Worm (Caenorhabditis elegans) whole organism, young adult: ENCODE measurements around the gene flp-16.
A peak's percentile ranks its signal among the peaks of the same experiment; 100 is the strongest.

Source experiments
- B0019.2 ChIP-seq: fragments of 200-800 bp; sonication (Bioruptor generic); conservative IDR thresholded peaks from 2 replicates; pipeline ENCODE4 v1.3.6; 2022; ENCODE audit warnings: missing genetic modification reagents, missing genetic modification characterization, missing compliant biosample characterization
- C06A6.2 ChIP-seq: fragments of 200-800 bp; sonication (Bioruptor generic); conservative IDR thresholded peaks from 2 replicates; pipeline ENCODE4 v1.3.6; 2022; ENCODE audit warnings: missing genetic modification characterization, missing compliant biosample characterization
- C17E4.6 ChIP-seq: fragments of 200-800 bp; sonication (Bioruptor generic); IDR thresholded peaks from 2 replicates; pipeline ENCODE4 v1.3.6; 2022; ENCODE audit warnings: missing genetic modification reagents, missing genetic modification characterization, missing compliant biosample characterization
- D2030.7 ChIP-seq: fragments of 200-800 bp; sonication (Bioruptor generic); IDR thresholded peaks from 2 replicates; pipeline ENCODE4 v1.3.6; 2022; ENCODE audit warnings: missing genetic modification reagents, missing genetic modification characterization, missing compliant biosample characterization
- F23B12.7 ChIP-seq: sonication (generic microtip); optimal IDR thresholded peaks from 2 replicates; lab custom pipeline; 2017; ENCODE audit warnings: missing genetic modification characterization, mild to moderate bottlenecking, missing compliant biosample characterization, antibody characterized with exemption, moderate library complexity; ENCODE audit not compliant: insufficient read depth
- F33H1.4 ChIP-seq: fragments of 200-800 bp; sonication (Bioruptor generic); IDR thresholded peaks from 2 replicates; pipeline ENCODE4 v1.3.6; 2022; ENCODE audit warnings: missing genetic modification reagents, missing genetic modification characterization, missing compliant biosample characterization
- F39B2.1 ChIP-seq: fragments of 200-800 bp; sonication (Bioruptor generic); IDR thresholded peaks from 2 replicates; pipeline ENCODE4 v1.3.6; 2022; ENCODE audit warnings: missing genetic modification reagents, missing genetic modification characterization, missing compliant biosample characterization
- F55B11.4 ChIP-seq: sonication (generic microtip); optimal IDR thresholded peaks from 2 replicates; lab custom pipeline; 2016; ENCODE audit warnings: missing compliant biosample characterization, missing genetic modification characterization, borderline replicate concordance; ENCODE audit not compliant: insufficient read depth
- T07F8.4 ChIP-seq: sonication (generic microtip); optimal IDR thresholded peaks from 2 replicates; lab custom pipeline; 2016; ENCODE audit warnings: mild to moderate bottlenecking, missing genetic modification characterization, moderate library complexity, missing compliant biosample characterization
- T26A5.8 ChIP-seq: sonication (generic microtip); optimal IDR thresholded peaks from 2 replicates; lab custom pipeline; 2016; ENCODE audit warnings: missing genetic modification characterization, missing compliant biosample characterization
- Y53G8AR.9 ChIP-seq: fragments of 200-800 bp; sonication (Bioruptor generic); conservative IDR thresholded peaks from 2 replicates; pipeline ENCODE4 v1.3.6; 2022; ENCODE audit warnings: missing genetic modification reagents, missing genetic modification characterization, missing compliant biosample characterization
- Y56A3A.18 ChIP-seq: fragments of 200-800 bp; sonication (Bioruptor generic); IDR thresholded peaks from 2 replicates; pipeline ENCODE4 v1.3.6; 2022; ENCODE audit warnings: missing genetic modification reagents, missing genetic modification characterization, missing compliant biosample characterization
- Y67H2A.10 ChIP-seq: fragments of 200-800 bp; sonication (Bioruptor generic); conservative IDR thresholded peaks from 2 replicates; pipeline ENCODE4 v1.3.6; 2022; ENCODE audit warnings: missing genetic modification reagents, missing genetic modification characterization, missing compliant biosample characterization
- Y79H2A.3 ChIP-seq: fragments of 200-800 bp; sonication (Bioruptor generic); conservative IDR thresholded peaks from 2 replicates; pipeline ENCODE4 v1.3.6; 2022; ENCODE audit warnings: missing genetic modification reagents, missing genetic modification characterization, missing compliant biosample characterization
- Y95B8A.8 ChIP-seq: fragments of 200-800 bp; sonication (Bioruptor generic); IDR thresholded peaks from 2 replicates; pipeline ENCODE4 v1.3.6; 2022; ENCODE audit warnings: missing genetic modification reagents, missing genetic modification characterization, missing compliant biosample characterization
- attf-3 ChIP-seq: fragments of 200-800 bp; sonication (Bioruptor generic); conservative IDR thresholded peaks from 2 replicates; pipeline ENCODE4 v1.3.6; 2022; ENCODE audit warnings: missing genetic modification reagents, missing genetic modification characterization, missing compliant biosample characterization
- cebp-2 ChIP-seq: fragments of 200-800 bp; sonication (Bioruptor generic); IDR thresholded peaks from 2 replicates; pipeline ENCODE4 v1.3.6; 2022; ENCODE audit warnings: missing genetic modification characterization, missing compliant biosample characterization
- chd-7 ChIP-seq: sonication (generic microtip); optimal IDR thresholded peaks from 2 replicates; lab custom pipeline; 2016; ENCODE audit warnings: mild to moderate bottlenecking, missing genetic modification characterization, moderate library complexity, missing compliant biosample characterization
- dox-1 ChIP-seq: fragments of 200-800 bp; sonication (Bioruptor generic); IDR thresholded peaks from 2 replicates; pipeline ENCODE4 v1.3.6; 2022; ENCODE audit warnings: missing genetic modification reagents, missing genetic modification characterization, missing compliant biosample characterization
- dpl-1 ChIP-seq: fragments of 150-350 bp; optimal IDR thresholded peaks from 2 replicates; lab custom pipeline; 2014; ENCODE audit warnings: missing biosample characterization, missing genetic modification reagents, missing genetic modification characterization
- ets-4 ChIP-seq: fragments of 200-800 bp; sonication (Bioruptor generic); optimal IDR thresholded peaks from 2 replicates; lab custom pipeline; 2018; ENCODE audit warnings: mild to moderate bottlenecking, missing genetic modification characterization, missing compliant biosample characterization
- fkh-3 ChIP-seq: sonication (generic microtip); optimal IDR thresholded peaks from 2 replicates; lab custom pipeline; 2016; ENCODE audit warnings: mild to moderate bottlenecking, missing genetic modification characterization, missing compliant biosample characterization
- hmg-1.2 ChIP-seq: fragments of 200-800 bp; sonication (Bioruptor generic); IDR thresholded peaks from 2 replicates; pipeline ENCODE4 v1.3.6; 2022; ENCODE audit warnings: missing genetic modification reagents, missing genetic modification characterization, missing compliant biosample characterization
- hmg-20 ChIP-seq: fragments of 200-800 bp; sonication (Bioruptor generic); IDR thresholded peaks from 2 replicates; pipeline ENCODE4 v1.3.6; 2022; ENCODE audit warnings: missing genetic modification reagents, missing genetic modification characterization, missing compliant biosample characterization
- let-526 ChIP-seq: fragments of 200-800 bp; sonication (Bioruptor generic); IDR thresholded peaks from 2 replicates; pipeline ENCODE4 v1.3.6; 2022; ENCODE audit warnings: missing genetic modification reagents, missing genetic modification characterization, missing compliant biosample characterization
- lin-40 ChIP-seq: sonication (generic microtip); optimal IDR thresholded peaks from 2 replicates; lab custom pipeline; 2016; ENCODE audit warnings: missing genetic modification characterization, mild to moderate bottlenecking, missing compliant biosample characterization, missing genotype, missing genetic modification reagents
- lir-1 ChIP-seq: fragments of 200-800 bp; sonication (Bioruptor generic); conservative IDR thresholded peaks from 2 replicates; pipeline ENCODE4 v1.3.6; 2022; ENCODE audit warnings: missing genetic modification reagents, missing genetic modification characterization, missing compliant biosample characterization
- lsl-1 ChIP-seq: fragments of 200-800 bp; sonication (Bioruptor generic); optimal IDR thresholded peaks from 2 replicates; lab custom pipeline; 2018; ENCODE audit warnings: mild to moderate bottlenecking, missing genetic modification characterization, moderate library complexity, missing compliant biosample characterization
- madf-3 ChIP-seq: fragments of 200-800 bp; sonication (Bioruptor generic); IDR thresholded peaks from 2 replicates; pipeline ENCODE4 v1.3.6; 2022; ENCODE audit warnings: missing genetic modification reagents, missing genetic modification characterization, missing compliant biosample characterization
- mcd-1 ChIP-seq: fragments of 200-800 bp; sonication (Bioruptor generic); IDR thresholded peaks from 2 replicates; pipeline ENCODE4 v1.3.6; 2022; ENCODE audit warnings: missing genetic modification reagents, missing genetic modification characterization, missing compliant biosample characterization
- pha-4 ChIP-seq: fragments of 150-350 bp; sonication (generic microtip); optimal IDR thresholded peaks from 2 replicates; lab custom pipeline; 2014; ENCODE audit warnings: missing biosample characterization, missing genetic modification reagents, missing genetic modification characterization
- rcor-1 ChIP-seq: fragments of 200-800 bp; sonication (Bioruptor generic); IDR thresholded peaks from 2 replicates; pipeline ENCODE4 v1.3.6; 2022; ENCODE audit warnings: missing genetic modification reagents, missing genetic modification characterization, missing compliant biosample characterization
- snpc-1.3 ChIP-seq: sonication (generic microtip); optimal IDR thresholded peaks from 2 replicates; lab custom pipeline; 2017; ENCODE audit warnings: missing genetic modification characterization, mild to moderate bottlenecking, missing compliant biosample characterization, antibody characterized with exemption, moderate library complexity, missing genotype, missing genetic modification reagents; ENCODE audit not compliant: insufficient read depth
- snpc-3.4 ChIP-seq: sonication (generic microtip); optimal IDR thresholded peaks from 2 replicates; lab custom pipeline; 2017; ENCODE audit warnings: missing genetic modification characterization, mild to moderate bottlenecking, missing compliant biosample characterization, antibody characterized with exemption, moderate library complexity, missing genotype, missing genetic modification reagents
- snpc-4 ChIP-seq, 5 experiments: fragments of 150-350 bp in 1 of 5; sonication (generic microtip) in 4 of 5; optimal IDR thresholded peaks; 2 replicates each; lab custom pipeline; 2014 to 2018; ENCODE audit warnings: missing genetic modification characterization in 5 of 5, missing biosample characterization in 3 of 5, antibody characterized with exemption in 2 of 5, mild to moderate bottlenecking in 2 of 5, missing compliant biosample characterization in 2 of 5, missing genotype in 2 of 5, moderate library complexity in 2 of 5, missing genetic modification reagents in 1 of 5
- sptf-2 ChIP-seq: fragments of 200-800 bp; sonication (Bioruptor generic); optimal IDR thresholded peaks from 2 replicates; lab custom pipeline; 2018; ENCODE audit warnings: mild to moderate bottlenecking, missing genetic modification characterization, missing compliant biosample characterization
- tbp1 ChIP-seq: fragments of 200-800 bp; sonication (Bioruptor generic); optimal IDR thresholded peaks from 2 replicates; lab custom pipeline; 2018; ENCODE audit warnings: mild to moderate bottlenecking, missing genetic modification characterization, missing compliant biosample characterization
- tlf-1 ChIP-seq: fragments of 200-800 bp; sonication (Bioruptor generic); optimal IDR thresholded peaks from 2 replicates; lab custom pipeline; 2018; ENCODE audit warnings: mild to moderate bottlenecking, missing genetic modification characterization, missing compliant biosample characterization
- xnd-1 ChIP-seq: sonication (generic microtip); optimal IDR thresholded peaks from 2 replicates; lab custom pipeline; 2016; ENCODE audit warnings: missing genotype, missing genetic modification reagents, missing genetic modification characterization, missing compliant biosample characterization
- ztf-25 ChIP-seq: fragments of 200-800 bp; sonication (Bioruptor generic); IDR thresholded peaks from 2 replicates; pipeline ENCODE4 v1.3.6; 2022; ENCODE audit warnings: missing genetic modification reagents, missing genetic modification characterization, missing compliant biosample characterization
- ztf-3 ChIP-seq: fragments of 200-800 bp; sonication (Bioruptor generic); optimal IDR thresholded peaks from 2 replicates; lab custom pipeline; 2018; ENCODE audit warnings: mild to moderate bottlenecking, missing genetic modification characterization, missing compliant biosample characterization

The flp-16 gene

DNA sequence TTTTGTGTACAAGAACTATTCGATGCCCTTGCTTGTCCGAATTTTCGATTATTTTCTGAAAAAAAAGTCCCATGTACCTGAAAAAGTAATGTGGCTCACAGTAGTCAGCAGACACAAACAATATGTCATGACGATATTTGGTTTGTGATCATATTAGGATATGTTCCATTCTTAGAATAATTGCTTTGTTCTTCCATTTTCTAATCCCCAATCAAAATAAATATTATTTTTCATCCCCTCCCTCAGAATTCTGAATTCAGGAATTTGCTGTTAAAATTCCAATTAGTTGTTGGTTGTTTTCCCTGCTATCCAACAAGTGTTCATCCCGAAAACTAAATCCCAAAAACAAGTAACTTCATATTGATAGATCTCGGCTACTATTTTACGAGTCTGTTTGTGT is 15.7 kb upstream of the flp-16 start:
- no peak for TF ChIP-seq attf-3 (GFP tag; lab: Robert Waterston, UW)
- no peak for TF ChIP-seq Y67H2A.10 (GFP tag; lab: Robert Waterston, UW)
- TF ChIP-seq snpc-3.4 (tag; lab: Kevin White, UChicago), result no peak
- TF ChIP-seq F55B11.4 (tag; lab: Kevin White, UChicago), result no peak
- no peak for TF ChIP-seq cebp-2
- no peak for TF ChIP-seq let-526 (GFP tag; lab: Robert Waterston, UW)
- TF ChIP-seq, all 124 proteins: peak for 0

DNA sequence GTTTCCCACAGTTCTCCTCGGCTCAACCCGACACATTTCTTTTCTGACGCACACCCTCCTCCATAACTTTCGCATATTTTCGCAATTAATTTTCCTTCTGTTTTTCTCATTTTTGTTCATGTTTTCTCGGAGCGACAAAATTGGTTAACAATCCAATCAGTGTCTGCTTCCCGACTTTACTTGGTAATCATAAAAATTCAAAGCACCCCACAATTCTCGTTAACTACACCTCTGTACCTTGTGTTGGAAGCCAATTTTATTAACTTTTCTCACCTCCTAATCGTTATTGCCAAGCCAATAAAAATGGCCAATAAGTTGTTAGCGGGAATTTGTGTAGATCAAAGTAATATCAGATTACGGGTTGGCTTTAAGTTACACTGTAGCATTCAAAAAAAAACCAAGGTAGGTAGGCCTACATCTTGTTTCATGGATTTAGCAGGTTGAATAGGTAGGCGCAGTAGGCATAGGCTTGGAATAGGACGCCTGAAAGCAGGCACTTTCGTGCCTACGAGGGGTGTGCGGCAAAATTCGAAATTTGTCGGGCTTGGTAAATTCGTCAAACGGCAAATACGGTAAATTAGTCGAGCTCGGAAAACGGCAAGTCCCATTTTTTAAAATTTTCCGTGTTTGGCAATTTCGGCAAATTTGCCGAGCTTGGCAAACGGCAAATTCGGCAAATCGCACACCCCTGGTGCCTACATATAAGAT is 4.5 kb upstream of the flp-16 start:
- TF ChIP-seq madf-3 (GFP tag; lab: Robert Waterston, UW) (0 out of 2 replicates have a peak, but pooled peaks have one; percentile 32), pha-4 (tag; lab: Kevin White, UChicago) (no peak), ztf-25 (GFP tag; lab: Robert Waterston, UW) (no peak)
- TF ChIP-seq, all 124 proteins: peak for 1

DNA sequence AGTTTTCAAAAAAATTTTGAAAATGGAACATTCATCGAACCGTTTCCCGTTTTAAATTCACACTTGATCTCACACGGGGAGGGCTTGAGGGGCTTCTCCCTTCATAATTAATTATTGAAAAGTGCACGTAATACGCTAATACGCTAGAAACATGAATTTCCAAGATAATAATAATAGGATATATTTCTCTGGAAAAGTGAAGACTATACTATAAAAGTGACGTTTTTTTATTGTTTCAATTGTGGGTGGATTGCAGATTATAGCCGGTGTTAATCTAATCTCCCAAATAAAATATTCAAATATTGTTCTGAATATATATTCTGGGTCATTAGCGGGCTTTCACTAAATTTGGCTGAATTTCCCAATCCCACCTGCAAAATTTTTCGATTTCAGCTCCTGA is 1.4 kb upstream of the flp-16 start:
- TF ChIP-seq Y53G8AR.9 (GFP tag; lab: Robert Waterston, UW) (no peak), dpl-1 (GFP tag; lab: Kevin White, UChicago) (no peak), lin-40 (tag; lab: Kevin White, UChicago) (no peak), F39B2.1 (no peak), lir-1 (no peak), T26A5.8 (tag; lab: Kevin White, UChicago) (no peak), T07F8.4 (tag; lab: Kevin White, UChicago) (no peak), hmg-20 (GFP tag; lab: Robert Waterston, UW) (no peak), ztf-3 (GFP tag; lab: Kevin White, UChicago) (no peak), C06A6.2 (GFP tag; lab: Robert Waterston, UW) (no peak), fkh-3 (no peak), sptf-2 (no peak), F55B11.4 (tag; lab: Kevin White, UChicago) (no peak), C17E4.6 (GFP tag; lab: Robert Waterston, UW) (no peak), ets-4 (no peak), hmg-1.2 (GFP tag; lab: Robert Waterston, UW) (no peak), B0019.2 (no peak)

DNA sequence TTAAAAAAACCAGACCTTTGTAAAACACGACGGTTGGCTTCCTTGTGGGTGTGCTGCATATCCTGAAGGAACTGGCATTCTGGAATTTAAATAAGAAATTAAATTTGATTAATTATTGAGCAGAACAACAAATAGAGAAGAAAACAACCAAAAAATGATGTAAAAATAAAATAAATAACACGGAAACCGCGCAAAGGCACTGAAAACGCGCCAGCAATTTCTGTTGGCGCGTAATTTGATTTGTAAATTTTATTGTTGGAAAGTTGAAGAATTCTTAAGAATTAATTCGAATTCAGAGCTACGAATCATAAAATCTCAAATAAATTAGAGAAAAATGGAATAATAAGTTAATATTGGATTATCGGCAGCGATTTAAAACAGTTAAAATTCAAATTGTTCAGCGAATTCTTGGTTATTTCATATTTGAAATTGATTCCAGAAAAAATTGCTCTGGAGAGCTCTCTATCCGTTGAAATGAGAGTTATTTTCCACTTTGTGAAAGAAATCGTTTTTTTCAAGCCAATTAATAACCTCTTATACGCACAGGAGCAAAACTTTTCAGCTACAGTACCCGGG is 2.8 kb downstream of the flp-16 start, which contains the start of gene romo-1:
TSS of gene romo-1 (minus strand) at position 79 of the 576 bp plus-strand sequence.
- TF ChIP-seq Y95B8A.8 (GFP tag; lab: Robert Waterston, UW) (no peak), Y79H2A.3 (GFP tag; lab: Robert Waterston, UW) (no peak), dox-1 (0 out of 2 replicates have a peak, but pooled peaks have one; percentile 33), snpc-1.3 (peak; percentile 3), Y56A3A.18 (GFP tag; lab: Robert Waterston, UW) (no peak), snpc-4 (GFP tag; optimal IDR thresholded peaks at IDR 0.05; lab: Kevin White, UChicago) (no peak), snpc-4 (tag; optimal IDR thresholded peaks at IDR 0.05; lab: Kevin White, UChicago) (peak in 2 of 4 experiments; percentile 36 to 58), F33H1.4 (GFP tag; lab: Robert Waterston, UW) (peak; percentile 32), tbp1 (peak; percentile 7), hmg-1.2 (GFP tag; lab: Robert Waterston, UW) (0 out of 2 replicates have a peak, but pooled peaks have one; percentile 19), lsl-1 (peak; percentile 68), xnd-1 (tag; lab: Kevin White, UChicago) (peak; percentile 55), tlf-1 (GFP tag; lab: Kevin White, UChicago) (peak; percentile 35), F23B12.7 (peak; percentile 42), mcd-1 (GFP tag; lab: Robert Waterston, UW) (peak; percentile 71), chd-7 (tag; lab: Kevin White, UChicago) (no peak), rcor-1 (0 out of 2 replicates have a peak, but pooled peaks have one; percentile 27), D2030.7 (GFP tag; lab: Robert Waterston, UW) (peak; percentile 25; the same call in 1 of the 2 replicates)
